Worm (Caenorhabditis elegans): ENCODE results near the gene C01C10.2.

ce11 chrX:7480756-7481155, 42.8 kb upstream of the C01C10.2 start, which contains the start of gene F48E3.9:
- TF ChIP-seq snpc-4 (tag; optimal IDR thresholded peaks at IDR 0.05) (no peak), unc-39 (tag; optimal IDR thresholded peaks at IDR 0.05) (no peak), ceh-82 (tag; optimal IDR thresholded peaks at IDR 0.05) (no peak), Y75B8A.6 (GFP tag; IDR thresholded peaks at IDR 0.05) (no peak), nhr-28 (tag; optimal IDR thresholded peaks at IDR 0.05) (no peak), nhr-77 (tag; optimal IDR thresholded peaks at IDR 0.05) (no peak), pha-4 (GFP tag; IDR thresholded peaks at IDR 0.05) (no peak), pha-4 (tag; optimal IDR thresholded peaks at IDR 0.05) (no peak), ces-1 (GFP tag; optimal IDR thresholded peaks at IDR 0.05) (no peak), fos-1 (tag; optimal IDR thresholded peaks at IDR 0.05) (no peak), pqm-1 (tag; optimal IDR thresholded peaks at IDR 0.05) (no peak), unc-62 (GFP tag; optimal IDR thresholded peaks at IDR 0.05 in 1 of 2) (no peak), unc-62 (tag; optimal IDR thresholded peaks at IDR 0.05) (no peak), zip-2 (tag; optimal IDR thresholded peaks at IDR 0.05) (no peak), lin-15B (tag; optimal IDR thresholded peaks at IDR 0.05) (no peak), zfp-3 (GFP tag; conservative IDR thresholded peaks at IDR 0.05) (no peak)

All from whole organism, L4 larva.